Fruit fly (Drosophila melanogaster): ENCODE results near the gene Ccdc56.

The Ccdc56 gene

DNA sequence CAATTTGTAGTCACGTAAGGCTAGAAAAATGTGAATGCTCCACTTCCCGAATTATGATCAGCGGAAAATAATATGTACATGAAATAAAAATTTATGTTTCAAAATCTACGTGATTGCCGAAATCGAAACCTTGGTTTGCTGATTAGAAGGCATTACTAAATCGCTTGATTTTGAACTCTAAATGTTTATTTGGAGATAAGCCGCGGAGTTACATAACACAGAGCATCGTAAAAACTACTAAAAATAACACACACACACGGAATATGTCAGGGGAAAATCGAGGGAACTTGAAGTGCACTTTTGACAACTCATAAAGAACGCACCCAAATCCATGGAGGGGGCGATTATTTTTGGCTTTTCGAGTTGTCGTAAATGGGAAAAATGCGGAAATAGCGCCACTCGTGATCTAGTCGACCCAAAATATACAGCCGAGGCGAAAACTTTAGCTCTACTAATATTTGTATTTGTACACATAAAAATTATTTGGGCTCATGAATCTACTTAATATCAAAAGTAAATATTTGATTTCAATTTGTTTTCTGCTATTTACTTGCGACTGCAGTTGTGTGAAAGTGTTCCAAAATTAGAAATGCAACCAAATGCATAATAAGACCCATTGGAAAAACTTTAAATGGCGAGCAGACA, 3.8 kb upstream of the Ccdc56 start:
- TF ChIP-seq toe (GFP tag; optimal IDR thresholded peaks at IDR 0.05) (no peak), kay (GFP tag; ENCODE audit: borderline replicate concordance) (no peak)

DNA sequence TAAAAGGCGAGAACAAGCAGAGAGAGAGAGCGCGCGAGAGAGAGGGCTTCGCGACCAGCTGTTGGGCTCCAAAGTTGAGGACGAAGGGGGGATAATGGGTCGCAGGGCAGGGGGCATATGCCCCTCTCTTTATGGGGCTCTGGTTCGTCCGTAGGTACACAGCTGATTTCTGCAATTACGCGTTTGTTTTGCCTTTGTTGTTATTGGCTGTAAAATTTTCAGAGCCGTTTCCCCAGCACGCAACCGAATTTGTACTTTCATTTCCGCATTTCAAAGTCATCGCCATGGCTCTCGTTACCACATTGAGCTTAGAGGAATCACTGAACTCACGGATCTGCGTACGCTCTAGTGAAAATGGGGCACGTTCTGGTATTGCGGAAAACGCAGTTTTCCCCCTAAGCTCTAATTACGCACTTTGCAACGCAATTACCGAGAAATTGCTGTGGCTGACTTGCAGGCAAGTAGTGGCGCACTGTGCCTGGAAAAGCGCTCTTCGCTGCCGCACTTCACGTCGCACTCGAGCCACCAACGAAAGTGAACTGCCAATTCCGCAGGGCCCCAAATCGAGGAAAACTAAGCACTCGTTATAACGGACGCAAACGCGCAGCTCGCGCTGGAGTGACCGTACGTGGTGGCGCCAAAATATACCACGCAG, 674 bp upstream of the Ccdc56 start, which contains the start of gene CG11658:
Gene CG11658, minus strand, starts transcription at position 576 of the 655 bp plus-strand sequence.
- no peak for TF ChIP-seq CG1620 (GFP tag; optimal IDR thresholded peaks at IDR 0.05)
- TF ChIP-seq kay (GFP tag; ENCODE audit: borderline replicate concordance): no peak
- TF ChIP-seq cic (GFP tag; optimal IDR thresholded peaks at IDR 0.05): peak; percentile 73
- TF ChIP-seq CG11617 (GFP tag; optimal IDR thresholded peaks at IDR 0.05): peak; percentile 35
- no peak for TF ChIP-seq cnc (optimal IDR thresholded peaks at IDR 0.05)
- TF ChIP-seq Mnt (GFP tag; optimal IDR thresholded peaks at IDR 0.05): no peak
- TF ChIP-seq Clk (GFP tag; optimal IDR thresholded peaks at IDR 0.05): no peak
- no peak for TF ChIP-seq CG5204 (GFP tag; optimal IDR thresholded peaks at IDR 0.05)
- TF ChIP-seq Hr96 (GFP tag; optimal IDR thresholded peaks at IDR 0.05): no peak
- no peak for TF ChIP-seq CG7045 (GFP tag; optimal IDR thresholded peaks at IDR 0.05)
- TF ChIP-seq Crg-1 (GFP tag; optimal IDR thresholded peaks at IDR 0.05): no peak
- peak; percentile 54 for TF ChIP-seq CG12768 (GFP tag; optimal IDR thresholded peaks at IDR 0.05)
- TF ChIP-seq ovo (GFP tag; optimal IDR thresholded peaks at IDR 0.05): no peak
- TF ChIP-seq CG14711 (tag; optimal IDR thresholded peaks at IDR 0.05): no peak
- TF ChIP-seq CG7101 (tag; optimal IDR thresholded peaks at IDR 0.05): no peak
- peak; percentile 77 for TF ChIP-seq bab1 (GFP tag; optimal IDR thresholded peaks at IDR 0.05)
- TF ChIP-seq tj (GFP tag; optimal IDR thresholded peaks at IDR 0.05): no peak
- TF ChIP-seq CG33017 (tag; optimal IDR thresholded peaks at IDR 0.05): no peak
- peak; percentile 69 for TF ChIP-seq pad (GFP tag; optimal IDR thresholded peaks at IDR 0.05)
- no peak for TF ChIP-seq toe (GFP tag; optimal IDR thresholded peaks at IDR 0.05)

DNA sequence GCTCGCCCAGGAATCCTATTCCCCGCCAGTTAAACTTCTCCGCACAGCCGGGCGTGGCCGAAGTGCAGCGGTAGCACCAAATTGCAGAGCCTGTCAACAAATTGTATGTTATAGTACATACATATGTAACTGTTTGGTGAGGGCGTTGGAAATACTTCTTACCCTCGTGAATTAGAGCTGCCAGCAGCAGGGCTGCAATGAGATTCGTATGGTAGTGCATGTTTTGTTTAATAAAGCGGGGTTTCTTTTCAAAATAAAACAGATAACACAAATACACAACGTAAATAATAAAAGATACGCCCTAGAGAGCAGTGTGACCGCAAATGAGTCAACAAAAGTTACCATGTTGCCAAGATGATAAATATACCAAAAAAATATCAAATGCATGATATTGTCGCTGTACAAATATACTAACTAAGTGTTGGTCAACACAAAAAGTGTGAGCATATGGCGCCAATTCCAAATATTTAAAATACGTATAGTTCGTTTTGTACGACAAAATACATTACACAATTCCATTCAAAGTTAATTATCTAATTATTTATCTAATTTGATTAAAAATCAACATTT, 2.4 kb downstream of the Ccdc56 start, which contains the start of gene crim:
Gene crim, minus strand, starts transcription at position 328 of the 570 bp plus-strand sequence.
- TF ChIP-seq CG11617 (GFP tag; optimal IDR thresholded peaks at IDR 0.05) (no peak), cic (GFP tag; optimal IDR thresholded peaks at IDR 0.05) (peak; percentile 52), cnc (optimal IDR thresholded peaks at IDR 0.05) (no peak), pad (GFP tag; optimal IDR thresholded peaks at IDR 0.05) (peak; percentile 18), CG7101 (tag; optimal IDR thresholded peaks at IDR 0.05) (peak; percentile 18), CG7045 (GFP tag; optimal IDR thresholded peaks at IDR 0.05) (no peak), bab1 (GFP tag; optimal IDR thresholded peaks at IDR 0.05) (peak; percentile 60), Mnt (GFP tag; optimal IDR thresholded peaks at IDR 0.05) (peak; percentile 37), CG14711 (tag; optimal IDR thresholded peaks at IDR 0.05) (no peak), Crg-1 (GFP tag; optimal IDR thresholded peaks at IDR 0.05) (peak; percentile 15), CG5204 (GFP tag; optimal IDR thresholded peaks at IDR 0.05) (no peak)

DNA sequence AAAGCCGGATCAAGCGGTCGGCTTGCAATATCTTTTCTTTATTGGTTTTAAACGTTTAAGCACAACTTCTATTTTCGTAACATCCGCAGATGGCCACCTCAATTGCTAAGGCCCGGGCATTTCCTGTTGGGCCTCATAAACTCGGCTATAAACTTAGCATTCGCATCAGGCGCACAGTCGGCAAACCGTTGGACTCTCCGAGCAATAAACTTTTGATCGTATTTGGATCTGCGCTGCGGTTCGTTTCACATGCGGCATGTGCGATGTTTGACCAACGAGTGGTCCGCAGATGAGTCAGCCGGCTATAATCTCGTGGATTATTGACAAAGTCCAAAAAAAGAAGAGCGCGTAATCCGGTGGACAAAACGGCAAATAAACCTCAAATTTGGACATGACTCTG, 3.0 kb downstream of the Ccdc56 start:
- TF ChIP-seq cic (GFP tag; optimal IDR thresholded peaks at IDR 0.05) (no peak), pad (GFP tag; optimal IDR thresholded peaks at IDR 0.05) (no peak), CG1620 (GFP tag; optimal IDR thresholded peaks at IDR 0.05) (no peak), cnc (optimal IDR thresholded peaks at IDR 0.05) (no peak), Mnt (GFP tag; optimal IDR thresholded peaks at IDR 0.05) (no peak), CG33017 (tag; optimal IDR thresholded peaks at IDR 0.05) (no peak), Crg-1 (GFP tag; optimal IDR thresholded peaks at IDR 0.05) (no peak), CG7101 (tag; optimal IDR thresholded peaks at IDR 0.05) (no peak), CG12768 (GFP tag; optimal IDR thresholded peaks at IDR 0.05) (no peak), tj (GFP tag; optimal IDR thresholded peaks at IDR 0.05) (no peak), bab1 (GFP tag; optimal IDR thresholded peaks at IDR 0.05) (no peak), CG7045 (GFP tag; optimal IDR thresholded peaks at IDR 0.05) (no peak), kay (GFP tag; ENCODE audit: borderline replicate concordance) (no peak), toe (GFP tag; optimal IDR thresholded peaks at IDR 0.05) (no peak), CG5204 (GFP tag; optimal IDR thresholded peaks at IDR 0.05) (no peak), Hr96 (GFP tag; optimal IDR thresholded peaks at IDR 0.05) (no peak), ovo (GFP tag; optimal IDR thresholded peaks at IDR 0.05) (no peak)

DNA sequence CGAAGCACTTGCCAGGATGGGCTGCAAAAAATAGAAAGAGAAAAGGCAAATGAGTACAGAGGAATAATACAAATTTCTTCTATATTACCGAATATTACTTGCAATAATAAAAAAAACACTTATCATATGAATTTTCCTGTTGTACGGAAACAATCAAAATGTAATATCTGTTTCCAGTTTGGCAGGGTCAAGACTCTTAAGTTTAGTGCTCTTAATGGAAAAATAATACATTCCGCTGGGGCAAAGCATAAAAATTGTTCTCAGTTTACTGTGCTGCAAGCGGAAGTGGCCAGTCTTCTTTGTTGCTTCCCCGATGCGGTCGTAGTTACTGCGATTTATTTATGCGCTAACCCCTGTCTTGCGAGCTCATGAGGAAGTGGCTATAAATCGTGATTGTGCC, 4.1 kb downstream of the Ccdc56 start:
- TF ChIP-seq kay (GFP tag; ENCODE audit: borderline replicate concordance) (no peak), CG1620 (GFP tag; optimal IDR thresholded peaks at IDR 0.05) (no peak), CG7045 (GFP tag; optimal IDR thresholded peaks at IDR 0.05) (no peak), pad (GFP tag; optimal IDR thresholded peaks at IDR 0.05) (no peak), bab1 (GFP tag; optimal IDR thresholded peaks at IDR 0.05) (no peak), toe (GFP tag; optimal IDR thresholded peaks at IDR 0.05) (no peak), CG11617 (GFP tag; optimal IDR thresholded peaks at IDR 0.05) (no peak), CG14711 (tag; optimal IDR thresholded peaks at IDR 0.05) (no peak), tj (GFP tag; optimal IDR thresholded peaks at IDR 0.05) (no peak), cic (GFP tag; optimal IDR thresholded peaks at IDR 0.05) (no peak), ovo (GFP tag; optimal IDR thresholded peaks at IDR 0.05) (no peak)

DNA sequence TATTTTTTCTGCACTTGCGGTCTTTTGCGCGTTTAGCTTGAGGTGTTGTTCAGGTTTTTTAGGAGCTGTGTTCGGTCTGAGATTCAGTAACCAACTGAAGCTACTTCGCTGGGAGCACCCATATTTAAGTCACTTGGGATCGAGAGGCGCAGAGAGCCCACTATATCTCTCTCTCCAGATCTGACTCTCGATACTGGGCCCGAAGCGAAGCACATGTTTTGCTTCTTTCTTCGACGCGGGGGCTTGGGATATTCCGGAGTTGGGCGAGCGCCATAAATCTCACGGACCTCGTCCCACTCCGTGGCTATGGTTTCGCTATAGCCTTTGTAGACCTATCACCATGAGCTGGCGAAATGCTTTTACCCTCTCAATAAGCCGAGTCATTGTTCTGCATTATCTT, 6.4 kb downstream of the Ccdc56 start, which contains the start of gene CG14132:
Gene CG14132, minus strand, starts transcription at position 99 of the 400 bp plus-strand sequence.
- no peak for TF ChIP-seq ovo (GFP tag; optimal IDR thresholded peaks at IDR 0.05)
- no peak for TF ChIP-seq CG33017 (tag; optimal IDR thresholded peaks at IDR 0.05)
- no peak for TF ChIP-seq pad (GFP tag; optimal IDR thresholded peaks at IDR 0.05)
- no peak for TF ChIP-seq tj (GFP tag; optimal IDR thresholded peaks at IDR 0.05)

Data from whole organism, adult.